Fruit fly (Drosophila melanogaster): Measurements from ENCODE around the gene mthl10.

mthl10 gene

dm6 chr3L:388094-388493 is 45.4 kb upstream of the mthl10 start (continued):
- TF ChIP-seq CG6808 (GFP tag; optimal IDR thresholded peaks at IDR 0.05) (peak; percentile 26), Sox15 (GFP tag; optimal IDR thresholded peaks at IDR 0.05) (no peak), CG8119 (GFP tag; IDR thresholded peaks at IDR 0.05) (no peak), CG3032 (tag; optimal IDR thresholded peaks at IDR 0.05) (peak; percentile 29), eg (GFP tag; IDR thresholded peaks at IDR 0.05) (0 out of 3 replicates have a peak, but pooled peaks have one; percentile 13), net (GFP tag; optimal IDR thresholded peaks at IDR 0.05) (peak; percentile 40), fkh (GFP tag; optimal IDR thresholded peaks at IDR 0.05) (no peak), Eip93F (GFP tag; optimal IDR thresholded peaks at IDR 0.05) (peak; percentile 1)

DNA sequence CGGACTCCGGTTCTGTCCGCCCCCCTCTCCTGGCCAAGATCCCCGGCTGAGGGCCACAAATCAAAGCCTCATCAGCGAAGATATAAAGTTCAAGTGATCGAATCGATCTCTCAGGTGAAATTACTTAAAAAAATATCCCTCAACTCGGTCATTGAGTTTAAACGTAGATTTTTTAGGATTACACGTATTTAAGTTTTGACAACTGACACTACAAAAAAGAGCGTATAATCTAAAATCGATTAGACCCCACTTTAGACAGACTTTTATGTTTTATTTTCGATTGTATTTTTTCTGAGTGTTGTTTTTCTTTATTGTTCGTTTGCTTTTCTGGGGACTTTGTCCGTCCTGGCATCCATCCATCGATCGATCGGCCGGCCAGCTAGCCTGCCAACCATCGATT is 42.4 kb upstream of the mthl10 start:
- peak; percentile 19 for TF ChIP-seq CG10631 (GFP tag; optimal IDR thresholded peaks at IDR 0.05)
- no peak for TF ChIP-seq CG8319 (GFP tag; optimal IDR thresholded peaks at IDR 0.05)
- TF ChIP-seq Sox14 (GFP tag; optimal IDR thresholded peaks at IDR 0.05): peak; percentile 18
- TF ChIP-seq spab (GFP tag; optimal IDR thresholded peaks at IDR 0.05): peak; percentile 46
- TF ChIP-seq CG16779 (tag; optimal IDR thresholded peaks at IDR 0.05): no peak
- peak; percentile 26 to 52 for TF ChIP-seq ss (GFP tag; optimal IDR thresholded peaks at IDR 0.05)
- peak; percentile 50 for TF ChIP-seq svp (GFP tag)
- TF ChIP-seq Gug (GFP tag; IDR thresholded peaks at IDR 0.05): no peak
- no peak for TF ChIP-seq Sox15 (GFP tag; optimal IDR thresholded peaks at IDR 0.05)
- TF ChIP-seq CG6792 (GFP tag; optimal IDR thresholded peaks at IDR 0.05): peak; percentile 20
- TF ChIP-seq eg (GFP tag; IDR thresholded peaks at IDR 0.05): no peak
- TF ChIP-seq CG7368 (GFP tag; optimal IDR thresholded peaks at IDR 0.05): no peak
- peak; percentile 7 for TF ChIP-seq Hr39 (GFP tag; optimal IDR thresholded peaks at IDR 0.05)
- peak; percentile 48 for TF ChIP-seq CG10669 (GFP tag; optimal IDR thresholded peaks at IDR 0.05)
- peak; percentile 67 for TF ChIP-seq Eip78C (GFP tag)
- no peak for TF ChIP-seq CG8119 (GFP tag; IDR thresholded peaks at IDR 0.05)
- TF ChIP-seq topi (GFP tag; optimal IDR thresholded peaks at IDR 0.05): peak; percentile 39
- TF ChIP-seq dsx (GFP tag; optimal IDR thresholded peaks at IDR 0.05; ENCODE audit: poor library complexity, severe bottlenecking): peak; percentile 43
- peak; percentile 47 for TF ChIP-seq Ets96B (tag; optimal IDR thresholded peaks at IDR 0.05)
- no peak for TF ChIP-seq Blimp-1 (GFP tag; optimal IDR thresholded peaks at IDR 0.05)
- no peak for TF ChIP-seq CG11902 (GFP tag; optimal IDR thresholded peaks at IDR 0.05)
- peak; percentile 9 for TF ChIP-seq acj6 (GFP tag; optimal IDR thresholded peaks at IDR 0.05)
- peak; percentile 59 for TF ChIP-seq CG6808 (GFP tag; optimal IDR thresholded peaks at IDR 0.05)
- TF ChIP-seq CG1621 (tag; optimal IDR thresholded peaks at IDR 0.05): peak; percentile 31
- no peak for TF ChIP-seq CG9139 (GFP tag; optimal IDR thresholded peaks at IDR 0.05)
- peak; percentile 22 for TF ChIP-seq CG8632 (GFP tag; optimal IDR thresholded peaks at IDR 0.05)
- peak; percentile 16 for TF ChIP-seq Sox102F (GFP tag; optimal IDR thresholded peaks at IDR 0.05)
- TF ChIP-seq vri (GFP tag; optimal IDR thresholded peaks at IDR 0.05): no peak
- peak; percentile 50 for TF ChIP-seq CG3919 (GFP tag; optimal IDR thresholded peaks at IDR 0.05)
- peak; percentile 54 for TF ChIP-seq esn (GFP tag; optimal IDR thresholded peaks at IDR 0.05)
- TF ChIP-seq achi (GFP tag; optimal IDR thresholded peaks at IDR 0.05): peak; percentile 15
- TF ChIP-seq CG4318 (GFP tag; optimal IDR thresholded peaks at IDR 0.05): no peak
- peak; percentile 16 for TF ChIP-seq pdm3 (GFP tag; optimal IDR thresholded peaks at IDR 0.05)
- peak; percentile 13 for TF ChIP-seq CG31627 (GFP tag; optimal IDR thresholded peaks at IDR 0.05)
- peak; percentile 37 for TF ChIP-seq fd59A (GFP tag; optimal IDR thresholded peaks at IDR 0.05)
- TF ChIP-seq CG6163 (GFP tag; IDR thresholded peaks at IDR 0.05): no peak
- no peak for TF ChIP-seq salr (GFP tag; optimal IDR thresholded peaks at IDR 0.05)
- peak; percentile 11 for TF ChIP-seq CG34406 (GFP tag; optimal IDR thresholded peaks at IDR 0.05)
- TF ChIP-seq Met (GFP tag; optimal IDR thresholded peaks at IDR 0.05): peak; percentile 36
- TF ChIP-seq OdsH (GFP tag; optimal IDR thresholded peaks at IDR 0.05): peak; percentile 19
- TF ChIP-seq Smox (GFP tag; optimal IDR thresholded peaks at IDR 0.05): peak; percentile 5
- TF ChIP-seq Eip75B (GFP tag; optimal IDR thresholded peaks at IDR 0.05): peak; percentile 22
- TF ChIP-seq CG6276 (GFP tag; optimal IDR thresholded peaks at IDR 0.05): no peak
- peak; percentile 55 for TF ChIP-seq CG3032 (tag; optimal IDR thresholded peaks at IDR 0.05)
- TF ChIP-seq lz (GFP tag; optimal IDR thresholded peaks at IDR 0.05): peak; percentile 6
- TF ChIP-seq CG15336 (GFP tag; IDR thresholded peaks at IDR 0.05): no peak
